Worm (Caenorhabditis elegans) whole organism, mixed stage, embryonic: Measurements from ENCODE around the gene cash-1.

Source experiments
- nhr-237 ChIP-seq: fragments of 150-350 bp; optimal IDR thresholded peaks from 2 replicates; lab custom pipeline; 2014; ENCODE audit warnings: missing biosample characterization, missing genetic modification characterization
- snpc-4 ChIP-seq: fragments of 150-350 bp; optimal IDR thresholded peaks from 2 replicates; lab custom pipeline; 2014; ENCODE audit warnings: missing biosample characterization, missing genetic modification characterization

DNA sequence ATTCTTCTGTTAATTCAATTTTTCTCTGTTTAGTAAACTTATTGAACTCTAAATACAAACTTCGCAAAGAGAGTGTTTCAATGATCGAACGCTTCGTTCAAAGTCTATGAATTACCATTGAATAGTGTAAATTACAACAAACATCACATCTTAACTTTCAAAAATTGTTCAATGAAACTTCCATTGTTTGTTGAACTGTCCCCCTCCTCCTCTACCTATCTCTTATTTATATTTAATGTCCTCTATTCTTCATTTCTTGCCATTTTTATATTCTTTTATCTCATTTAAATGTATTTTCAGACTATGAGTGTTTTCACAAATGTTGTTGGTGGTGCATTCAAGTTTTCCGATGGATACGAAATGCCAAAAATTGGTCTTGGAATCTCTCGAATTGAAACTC, 22.9 kb upstream of the cash-1 start, which contains the start of gene K07C5.2:
- no peak for TF ChIP-seq nhr-237 (tag; lab: Kevin White, UChicago)
- no peak for TF ChIP-seq snpc-4
